Worm (Caenorhabditis elegans) whole organism, L4/young adult: ENCODE results near the gene rga-9.
A peak's percentile ranks its signal among the peaks of the same experiment; 100 is the strongest.

Experiments used
- W03F9.2 ChIP-seq: fragments of 150-350 bp; optimal IDR thresholded peaks from 2 replicates; lab custom pipeline; 2014; ENCODE audit warnings: missing biosample characterization, missing genetic modification characterization
- dao-5 ChIP-seq: sonication (generic microtip); optimal IDR thresholded peaks from 2 replicates; lab custom pipeline; 2016; ENCODE audit warnings: missing genotype, missing genetic modification characterization, moderate library complexity, missing compliant biosample characterization
- him-1 ChIP-seq: sonication (generic microtip); optimal IDR thresholded peaks from 2 replicates; lab custom pipeline; 2016; ENCODE audit warnings: missing genotype, missing genetic modification reagents, missing genetic modification characterization, missing compliant biosample characterization

rga-9 gene

ce11 chrII:15253980-15254493, 14.0 kb upstream of the rga-9 start:
- TF ChIP-seq W03F9.2 (no peak), him-1 (no peak), dao-5 (tag; lab: Kevin White, UChicago) (no peak)

DNA sequence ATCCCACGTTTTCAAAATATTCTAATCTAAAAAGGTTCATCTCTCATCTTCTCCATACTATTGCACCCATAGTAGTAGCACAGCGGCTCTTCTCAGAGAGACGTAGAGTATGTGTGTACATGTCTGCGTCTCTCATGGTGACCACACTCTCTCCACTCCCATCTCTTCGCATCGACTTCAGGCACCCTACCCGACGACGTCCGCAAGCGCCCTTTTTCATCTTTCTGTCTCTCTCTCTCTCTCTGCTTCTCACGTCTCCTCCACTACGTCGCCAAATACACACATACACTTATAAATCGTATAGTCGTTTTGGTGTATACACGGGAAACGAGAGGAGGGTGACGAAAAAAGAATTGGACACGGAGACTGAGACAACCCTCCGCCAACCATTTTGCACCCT, 12.2 kb upstream of the rga-9 start:
- TF ChIP-seq dao-5 (tag; lab: Kevin White, UChicago) (no peak), him-1 (peak; percentile 8)

DNA sequence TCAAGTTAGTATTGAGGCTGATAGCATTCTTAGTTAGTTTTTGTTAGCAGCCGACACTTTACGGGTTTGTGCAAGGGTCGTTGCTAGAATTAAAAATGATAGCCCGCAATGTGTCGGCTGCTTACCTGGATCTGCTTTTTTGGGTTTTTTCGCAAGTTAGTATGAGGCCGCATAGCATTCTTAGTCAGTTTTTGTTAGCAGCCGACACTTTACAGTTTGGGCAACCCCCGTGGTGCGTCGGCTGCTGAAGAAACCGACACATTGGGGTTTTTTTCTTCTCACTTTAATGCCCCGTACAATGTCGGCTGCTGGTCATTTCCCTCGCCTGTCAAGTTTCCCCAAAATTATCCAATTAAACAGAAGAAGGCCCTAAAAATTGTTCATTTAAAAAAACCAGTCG, 11.1 kb upstream of the rga-9 start:
- no peak for TF ChIP-seq dao-5 (tag; lab: Kevin White, UChicago)

DNA sequence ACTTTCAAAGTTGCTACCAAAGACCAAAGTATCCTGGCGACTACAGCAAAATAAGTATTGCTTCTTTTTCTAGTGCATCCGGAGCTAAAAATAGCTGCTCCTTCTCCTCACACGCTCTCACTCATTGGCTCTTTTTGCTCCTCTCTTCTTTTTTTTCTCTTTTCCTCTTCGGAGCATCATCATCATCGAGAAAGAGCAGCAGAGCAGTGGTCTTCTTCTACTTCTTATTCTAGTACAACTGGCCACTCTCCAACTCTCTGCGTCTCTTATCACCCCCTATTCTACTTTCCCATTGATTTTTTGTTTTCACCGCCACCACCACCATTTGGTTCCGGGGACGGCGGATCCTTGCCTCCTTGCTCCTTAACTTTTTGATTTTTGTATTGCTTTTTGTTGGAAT, 9.3 kb upstream of the rga-9 start:
- TF ChIP-seq him-1 = no peak
- TF ChIP-seq dao-5 (tag; lab: Kevin White, UChicago) = no peak
- no peak for TF ChIP-seq W03F9.2

DNA sequence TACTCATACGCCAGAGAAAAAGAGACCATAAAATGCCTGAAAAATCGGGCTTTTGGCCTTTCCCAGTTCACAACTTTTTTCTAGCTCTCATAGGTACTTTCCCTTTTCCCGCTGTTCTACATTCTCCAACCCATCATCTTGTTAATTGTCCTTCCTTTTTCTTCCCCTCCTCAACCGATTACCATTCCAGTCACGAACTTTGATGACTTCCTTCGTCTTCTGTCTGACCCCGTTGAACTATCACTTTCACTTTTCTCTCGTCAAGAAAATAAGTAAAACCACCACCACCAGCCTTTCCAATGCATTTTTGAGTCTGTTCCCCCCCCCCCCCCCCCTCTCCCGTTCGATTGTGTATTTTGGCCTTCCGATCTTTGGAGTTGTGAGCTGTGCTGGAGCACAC, 7.5 kb upstream of the rga-9 start:
- TF ChIP-seq W03F9.2 = no peak
- no peak for TF ChIP-seq him-1
- TF ChIP-seq dao-5 (tag; lab: Kevin White, UChicago) = no peak

DNA sequence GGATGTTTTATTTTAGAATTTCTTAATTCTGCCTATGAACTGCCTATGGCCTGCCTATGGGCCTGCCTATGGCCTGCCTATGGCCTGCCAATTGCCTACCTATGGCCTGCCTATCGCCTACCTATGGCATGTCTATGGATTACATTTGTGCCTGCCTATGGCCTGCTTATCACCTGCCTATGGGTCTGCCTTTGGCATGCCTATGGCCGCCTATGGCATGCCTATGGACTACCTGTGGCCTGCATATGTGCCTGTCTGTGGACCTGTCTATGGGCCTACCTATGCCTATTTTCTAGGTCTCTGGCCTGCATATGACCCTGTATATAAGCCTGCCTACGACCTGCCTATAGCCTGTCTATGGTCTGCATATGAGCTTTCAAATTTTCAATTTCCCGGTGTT, 6.9 kb upstream of the rga-9 start:
- TF ChIP-seq dao-5 (tag; lab: Kevin White, UChicago) (no peak), him-1 (no peak), W03F9.2 (no peak)

ce11 chrII:15263054-15263755, 4.8 kb upstream of the rga-9 start:
- TF ChIP-seq W03F9.2 (no peak), him-1 (no peak)

- TF ChIP-seq dao-5 (tag; lab: Kevin White, UChicago) (no peak), W03F9.2 (no peak), him-1 (no peak)
These were observed 3.4 kb upstream of the rga-9 start for ce11 chrII:15264593-15264992.

DNA sequence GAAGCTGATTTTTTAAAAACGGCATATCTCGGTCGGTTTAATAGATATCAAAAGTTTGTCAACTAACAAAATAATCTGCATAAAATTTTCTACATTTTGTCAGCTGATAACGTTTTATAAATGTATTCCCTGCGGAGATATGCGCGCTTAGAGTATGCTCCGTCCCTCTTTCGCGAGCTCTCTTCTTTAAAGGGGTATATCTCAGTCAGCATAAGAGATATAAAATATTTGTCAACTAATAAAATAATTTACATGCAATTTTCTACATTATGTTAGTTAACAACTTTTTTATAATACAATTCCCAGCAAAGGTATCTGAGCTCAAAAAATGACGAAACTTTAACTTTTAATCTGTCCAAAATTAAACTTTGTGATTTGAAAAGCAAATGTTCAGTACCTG, 2.5 kb upstream of the rga-9 start:
- TF ChIP-seq dao-5 (tag; lab: Kevin White, UChicago) (no peak), W03F9.2 (no peak), him-1 (no peak)

- TF ChIP-seq dao-5 (tag; lab: Kevin White, UChicago) (no peak), him-1 (no peak), W03F9.2 (no peak)
These were observed 2.1 kb upstream of the rga-9 start for ce11 chrII:15265951-15266350.

DNA sequence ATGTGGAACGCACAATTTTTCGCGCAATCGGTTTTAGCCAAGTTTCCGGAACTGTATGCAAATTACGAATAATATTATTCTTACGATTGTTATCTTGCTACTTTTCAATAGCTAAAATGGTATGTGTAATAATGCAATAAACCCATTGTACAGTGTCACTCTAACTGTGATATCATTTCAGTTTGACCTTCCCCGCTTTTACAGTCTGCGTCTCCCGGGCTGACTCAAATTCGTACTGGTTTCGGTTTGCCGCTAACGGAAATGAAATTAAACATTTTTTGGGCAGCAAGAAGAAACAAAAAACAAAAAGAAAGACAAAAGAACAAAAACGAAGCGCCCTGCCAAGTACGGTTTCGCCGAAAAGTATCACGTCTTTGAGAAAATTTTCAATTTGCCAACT, 1.5 kb upstream of the rga-9 start:
- TF ChIP-seq dao-5 (tag; lab: Kevin White, UChicago) (no peak), him-1 (no peak), W03F9.2 (no peak)

DNA sequence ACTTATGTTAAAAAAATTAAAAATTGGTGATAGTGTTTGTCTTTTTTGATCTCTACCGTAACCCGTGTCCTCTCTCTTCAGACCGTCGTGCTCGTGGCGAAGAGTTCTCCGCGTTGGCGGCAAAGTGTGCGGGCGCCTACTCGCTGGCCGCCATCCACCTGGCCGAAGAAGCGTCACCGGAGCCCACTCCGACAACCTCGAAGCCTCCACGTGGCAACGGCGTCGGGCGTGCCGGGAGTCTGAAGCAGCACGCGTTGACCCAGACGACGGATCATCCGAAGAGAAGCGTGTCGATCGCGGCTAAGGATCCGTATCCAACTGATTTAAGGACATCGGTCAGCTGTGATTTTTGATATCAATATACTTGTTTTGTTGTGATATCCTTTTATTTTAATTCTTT, 5.0 kb downstream of the rga-9 start:
- no peak for TF ChIP-seq W03F9.2
- TF ChIP-seq dao-5 (tag; lab: Kevin White, UChicago) = no peak
- no peak for TF ChIP-seq him-1
